Worm (Caenorhabditis elegans) whole organism, L4 larva: ENCODE measurements around the gene F10E7.2.

Experiments
- daf-12 ChIP-seq: fragments of 150-350 bp; optimal IDR thresholded peaks from 2 replicates; lab custom pipeline; 2014; ENCODE audit warnings: missing biosample characterization, missing genetic modification reagents, missing genetic modification characterization
- daf-16 ChIP-seq, 3 experiments: sonication (generic microtip); optimal IDR thresholded peaks; 2 replicates each; lab custom pipeline; 2016 to 2017; ENCODE audit warnings: missing genetic modification characterization in 3 of 3, missing genetic modification reagents in 3 of 3, mild to moderate bottlenecking in 2 of 3, missing compliant biosample characterization in 2 of 3, missing biosample characterization in 1 of 3, moderate library complexity in 1 of 3
- dmd-6 ChIP-seq: fragments of 200-800 bp; sonication (Bioruptor generic); IDR thresholded peaks from 2 replicates; pipeline ENCODE4 v1.3.6; 2022; ENCODE audit warnings: missing genetic modification reagents, missing genetic modification characterization, missing compliant biosample characterization
- mxl-3 ChIP-seq: fragments of 200-800 bp; sonication (Bioruptor generic); optimal IDR thresholded peaks from 2 replicates; lab custom pipeline; 2018; ENCODE audit warnings: mild to moderate bottlenecking, missing genetic modification characterization, missing compliant biosample characterization
- nhr-28 ChIP-seq: fragments of 150-350 bp; optimal IDR thresholded peaks from 2 replicates; lab custom pipeline; 2014; ENCODE audit warnings: missing biosample characterization, missing genetic modification characterization
- pha-4 ChIP-seq, 2 experiments: fragments of 150-350 bp in 1 of 2; fragments of 200-800 bp in 1 of 2; sonication (Bioruptor generic) in 1 of 2; IDR thresholded peaks in 1 of 2; optimal IDR thresholded peaks in 1 of 2; 2 replicates each; pipeline versions ENCODE4 v1.3.6 to Lab custom; 2014 to 2022; ENCODE audit warnings: missing genetic modification characterization in 2 of 2, missing genetic modification reagents in 2 of 2, missing biosample characterization in 1 of 2, missing compliant biosample characterization in 1 of 2
- unc-39 ChIP-seq: sonication (generic microtip); optimal IDR thresholded peaks from 2 replicates; lab custom pipeline; 2017; ENCODE audit warnings: missing biosample characterization, missing genetic modification characterization
- vab-7 ChIP-seq: fragments of 200-800 bp; sonication (Bioruptor generic); IDR thresholded peaks from 2 replicates; pipeline ENCODE4 v1.3.6; 2022; ENCODE audit warnings: missing genetic modification reagents, missing genetic modification characterization, missing compliant biosample characterization

DNA sequence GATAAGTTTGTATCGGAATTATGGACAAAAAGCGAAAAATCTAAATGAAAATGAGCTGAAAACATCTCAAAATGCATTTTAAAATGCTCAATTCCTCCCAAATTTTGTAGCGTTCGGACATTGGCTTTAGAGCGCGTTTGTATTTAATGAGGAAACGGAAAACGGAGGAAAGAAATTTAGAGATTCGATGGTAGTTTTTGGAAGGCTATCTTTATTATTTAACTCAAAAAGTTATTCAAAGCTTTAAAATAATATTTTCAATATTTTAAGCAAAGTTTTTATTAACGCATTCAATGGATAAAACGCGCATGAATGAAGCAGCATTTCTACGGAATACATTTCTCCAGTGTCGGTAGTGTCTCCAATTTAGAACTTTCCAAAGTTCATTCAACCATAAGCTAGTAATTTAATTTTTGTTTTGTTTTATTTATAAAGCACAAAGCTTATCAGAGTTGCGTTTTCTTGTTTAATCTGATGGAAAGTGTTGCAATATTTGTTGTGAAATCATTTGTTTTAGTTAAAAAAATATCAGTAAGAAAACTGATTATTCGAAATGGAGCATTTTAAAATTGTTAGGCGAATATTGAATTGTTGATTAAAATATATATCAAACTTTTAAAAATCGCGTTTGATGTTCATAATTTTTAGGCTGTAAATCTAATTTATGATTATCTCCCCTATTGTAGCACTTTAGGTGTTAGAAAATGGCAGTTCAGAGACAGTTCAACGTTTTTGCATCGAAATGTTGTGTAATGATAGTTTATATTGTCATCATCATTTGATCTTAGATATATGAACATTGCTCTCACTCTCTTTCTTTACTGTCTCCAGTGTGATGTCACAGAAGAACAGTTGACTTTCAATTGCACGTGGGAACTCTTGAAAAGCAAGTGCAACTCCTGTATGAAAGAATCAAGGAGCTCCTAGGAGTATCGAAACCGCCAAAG lies 49.2 kb upstream of the F10E7.2 start:
- no peak for TF ChIP-seq unc-39 (tag; lab: Kevin White, UChicago)
- no peak for TF ChIP-seq daf-16 (GFP tag; optimal IDR thresholded peaks at IDR 0.05; lab: Kevin White, UChicago)
- TF ChIP-seq daf-16 (tag; optimal IDR thresholded peaks at IDR 0.05; lab: Kevin White, UChicago) = peak; percentile 59
- peak; percentile 91 for TF ChIP-seq dmd-6 (GFP tag; lab: Robert Waterston, UW)
- peak; percentile 65 for TF ChIP-seq nhr-28
- peak; percentile 43 for TF ChIP-seq mxl-3 (GFP tag; lab: Kevin White, UChicago)
- TF ChIP-seq vab-7 (GFP tag; lab: Robert Waterston, UW) = peak; percentile 32; the same call in 1 of the 2 replicates
- no peak for TF ChIP-seq daf-12 (tag; lab: Kevin White, UChicago)
- TF ChIP-seq pha-4 (GFP tag; IDR thresholded peaks at IDR 0.05; lab: Robert Waterston, UW) = no peak
- TF ChIP-seq pha-4 (tag; optimal IDR thresholded peaks at IDR 0.05; lab: Kevin White, UChicago) = peak; percentile 35
